Fruit fly (Drosophila melanogaster): Measurements from ENCODE around the gene CG2926.

Gene CG2926

dm6 chr3R:5620387-5620956, 32.3 kb upstream of the CG2926 start:
- no peak for TF ChIP-seq ttk (optimal IDR thresholded peaks at IDR 0.05)
- no peak for TF ChIP-seq psq (optimal IDR thresholded peaks at IDR 0.05)

dm6 chr3R:5617923-5618623, 29.9 kb upstream of the CG2926 start:
- no peak for TF ChIP-seq insv (optimal IDR thresholded peaks at IDR 0.05)
- TF ChIP-seq ttk (optimal IDR thresholded peaks at IDR 0.05): no peak
- TF ChIP-seq h (optimal IDR thresholded peaks at IDR 0.05): no peak
- no peak for TF ChIP-seq Myc (optimal IDR thresholded peaks at IDR 0.05)
- TF ChIP-seq Sin3A (optimal IDR thresholded peaks at IDR 0.05): no peak
- TF ChIP-seq psq (optimal IDR thresholded peaks at IDR 0.05): no peak

dm6 chr3R:5615484-5615883, 27.3 kb upstream of the CG2926 start:
- TF ChIP-seq h (optimal IDR thresholded peaks at IDR 0.05) (no peak), Sin3A (optimal IDR thresholded peaks at IDR 0.05) (no peak), psq (optimal IDR thresholded peaks at IDR 0.05) (no peak), Myc (optimal IDR thresholded peaks at IDR 0.05) (no peak), insv (optimal IDR thresholded peaks at IDR 0.05) (no peak), ttk (optimal IDR thresholded peaks at IDR 0.05) (no peak)

- no peak for TF ChIP-seq Myc (optimal IDR thresholded peaks at IDR 0.05)
- no peak for TF ChIP-seq insv (optimal IDR thresholded peaks at IDR 0.05)
- no peak for TF ChIP-seq ttk (optimal IDR thresholded peaks at IDR 0.05)
- no peak for TF ChIP-seq Sin3A (optimal IDR thresholded peaks at IDR 0.05)
- no peak for TF ChIP-seq psq (optimal IDR thresholded peaks at IDR 0.05)
- TF ChIP-seq h (optimal IDR thresholded peaks at IDR 0.05): no peak
Observed at dm6 chr3R:5613114-5613443, 24.9 kb upstream of the CG2926 start, which contains the start of gene Atu. Gene Atu, plus strand, starts transcription at chr3R:5613358.

- TF ChIP-seq Myc (optimal IDR thresholded peaks at IDR 0.05) (no peak), insv (optimal IDR thresholded peaks at IDR 0.05) (no peak), h (optimal IDR thresholded peaks at IDR 0.05) (no peak), Sin3A (optimal IDR thresholded peaks at IDR 0.05) (no peak), ttk (optimal IDR thresholded peaks at IDR 0.05) (no peak), psq (optimal IDR thresholded peaks at IDR 0.05) (no peak)
Observed at dm6 chr3R:5612372-5613113, 24.4 kb upstream of the CG2926 start, which contains the start of gene Rga. Gene Rga, minus strand, starts transcription at chr3R:5613112.

- TF ChIP-seq Sin3A (optimal IDR thresholded peaks at IDR 0.05) (no peak), Myc (optimal IDR thresholded peaks at IDR 0.05) (no peak), insv (optimal IDR thresholded peaks at IDR 0.05) (no peak), psq (optimal IDR thresholded peaks at IDR 0.05) (no peak), h (optimal IDR thresholded peaks at IDR 0.05) (no peak)
Observed at dm6 chr3R:5611733-5612132, 23.6 kb upstream of the CG2926 start.

- TF ChIP-seq insv (optimal IDR thresholded peaks at IDR 0.05) (no peak), Myc (optimal IDR thresholded peaks at IDR 0.05) (no peak), ttk (optimal IDR thresholded peaks at IDR 0.05) (no peak), psq (optimal IDR thresholded peaks at IDR 0.05) (no peak), h (optimal IDR thresholded peaks at IDR 0.05) (no peak), Sin3A (optimal IDR thresholded peaks at IDR 0.05) (no peak)
Observed at dm6 chr3R:5611167-5611566, 23.0 kb upstream of the CG2926 start.

- TF ChIP-seq h (optimal IDR thresholded peaks at IDR 0.05): no peak
- no peak for TF ChIP-seq psq (optimal IDR thresholded peaks at IDR 0.05)
- TF ChIP-seq insv (optimal IDR thresholded peaks at IDR 0.05): no peak
- no peak for TF ChIP-seq ttk (optimal IDR thresholded peaks at IDR 0.05)
- TF ChIP-seq Sin3A (optimal IDR thresholded peaks at IDR 0.05): no peak
- no peak for TF ChIP-seq Myc (optimal IDR thresholded peaks at IDR 0.05)
Observed at dm6 chr3R:5610656-5611055, 22.5 kb upstream of the CG2926 start.

dm6 chr3R:5608422-5608821, 20.2 kb upstream of the CG2926 start:
- TF ChIP-seq insv (optimal IDR thresholded peaks at IDR 0.05): no peak
- no peak for TF ChIP-seq psq (optimal IDR thresholded peaks at IDR 0.05)
- TF ChIP-seq ttk (optimal IDR thresholded peaks at IDR 0.05): no peak
- TF ChIP-seq Myc (optimal IDR thresholded peaks at IDR 0.05): no peak
- no peak for TF ChIP-seq h (optimal IDR thresholded peaks at IDR 0.05)
- TF ChIP-seq Sin3A (optimal IDR thresholded peaks at IDR 0.05): no peak

- TF ChIP-seq insv (optimal IDR thresholded peaks at IDR 0.05) (no peak), h (optimal IDR thresholded peaks at IDR 0.05) (no peak), ttk (optimal IDR thresholded peaks at IDR 0.05) (no peak), Myc (optimal IDR thresholded peaks at IDR 0.05) (no peak), Sin3A (optimal IDR thresholded peaks at IDR 0.05) (no peak), psq (optimal IDR thresholded peaks at IDR 0.05) (no peak)
Observed at dm6 chr3R:5606477-5606876, 18.3 kb upstream of the CG2926 start, which contains the start of gene asl. Gene asl, minus strand, starts transcription at chr3R:5606543.

- no peak for TF ChIP-seq ttk (optimal IDR thresholded peaks at IDR 0.05)
- TF ChIP-seq h (optimal IDR thresholded peaks at IDR 0.05): no peak
- TF ChIP-seq Myc (optimal IDR thresholded peaks at IDR 0.05): no peak
- TF ChIP-seq Sin3A (optimal IDR thresholded peaks at IDR 0.05): no peak
- TF ChIP-seq psq (optimal IDR thresholded peaks at IDR 0.05): no peak
- no peak for TF ChIP-seq insv (optimal IDR thresholded peaks at IDR 0.05)
Observed at dm6 chr3R:5601044-5601523, 12.9 kb upstream of the CG2926 start, which contains the start of the genes kra and SecS. Gene kra, minus strand, starts transcription at chr3R:5601136. Gene SecS, plus strand, starts transcription at chr3R:5601433.
